Fruit fly (Drosophila melanogaster) whole organism, embryonic: Measurements from ENCODE around the gene Muc68D.

Source experiments
- Abd-B ChIP-seq: fragments of 200-800 bp; sonication (Bioruptor generic); optimal IDR thresholded peaks from 2 replicates; lab custom pipeline; 2018; ENCODE audit warnings: missing biosample characterization, mild to moderate bottlenecking, missing genetic modification characterization, moderate library complexity
- B-H1 ChIP-seq: fragments of 200-800 bp; sonication (Bioruptor generic); IDR thresholded peaks from 3 replicates; pipeline ENCODE4 v1.3.6; 2022; ENCODE audit warnings: missing biosample characterization, missing genetic modification characterization
- Bgb ChIP-seq: fragments of 200-800 bp; sonication (Bioruptor generic); IDR thresholded peaks from 2 replicates; pipeline ENCODE4 v1.3.6; 2022; ENCODE audit warnings: missing biosample characterization, missing genetic modification characterization; ENCODE audit not compliant: partially characterized antibody
- CG11723 ChIP-seq: fragments of 200-800 bp; sonication (Bioruptor generic); optimal IDR thresholded peaks from 2 replicates; lab custom pipeline; 2017; ENCODE audit warnings: missing biosample characterization, mild to moderate bottlenecking, missing genetic modification characterization
- CG12071 ChIP-seq: fragments of 200-800 bp; sonication (Bioruptor generic); optimal IDR thresholded peaks from 3 replicates; lab custom pipeline; 2018; ENCODE audit warnings: missing biosample characterization, mild to moderate bottlenecking, missing genetic modification characterization
- CG13296 ChIP-seq: fragments of 200-800 bp; sonication (Bioruptor generic); optimal IDR thresholded peaks from 3 replicates; lab custom pipeline; 2018; ENCODE audit warnings: missing biosample characterization, mild to moderate bottlenecking, missing genetic modification characterization
- CG13424 ChIP-seq: fragments of 200-800 bp; sonication (Bioruptor generic); optimal IDR thresholded peaks from 2 replicates; lab custom pipeline; 2019; ENCODE audit warnings: missing biosample characterization, mild to moderate bottlenecking, missing genetic modification characterization, moderate library complexity
- CG14014 ChIP-seq: fragments of 200-800 bp; sonication (Bioruptor generic); IDR thresholded peaks from 2 replicates; pipeline ENCODE4 v1.3.6; 2022; ENCODE audit warnings: missing biosample characterization, missing genetic modification characterization
- CG14441 ChIP-seq: fragments of 200-800 bp; sonication (Bioruptor generic); IDR thresholded peaks from 2 replicates; pipeline ENCODE4 v1.3.6; 2022; ENCODE audit warnings: missing biosample characterization, missing genetic modification characterization
- CG14965 ChIP-seq: fragments of 200-800 bp; sonication (Bioruptor generic); optimal IDR thresholded peaks from 2 replicates; lab custom pipeline; 2016; ENCODE audit warnings: missing biosample characterization, missing genetic modification characterization, borderline replicate concordance
- CG15073 ChIP-seq: fragments of 200-800 bp; sonication (Bioruptor generic); optimal IDR thresholded peaks from 2 replicates; lab custom pipeline; 2016; ENCODE audit warnings: missing biosample characterization, missing genetic modification characterization
- CG17829 ChIP-seq: fragments of 200-800 bp; optimal IDR thresholded peaks from 2 replicates; lab custom pipeline; 2019; ENCODE audit warnings: missing biosample characterization, mild to moderate bottlenecking, missing genetic modification characterization, moderate library complexity
- CG18476 ChIP-seq: fragments of 200-800 bp; sonication (Bioruptor generic); optimal IDR thresholded peaks from 2 replicates; lab custom pipeline; 2016; ENCODE audit warnings: missing biosample characterization, mild to moderate bottlenecking, missing genetic modification characterization
- CG2678 ChIP-seq: fragments of 200-800 bp; sonication (Bioruptor generic); optimal IDR thresholded peaks from 3 replicates; lab custom pipeline; 2019; ENCODE audit warnings: missing biosample characterization, mild to moderate bottlenecking, missing genetic modification characterization, moderate library complexity
- CG32772 ChIP-seq: fragments of 200-800 bp; sonication (Bioruptor generic); IDR thresholded peaks from 2 replicates; pipeline ENCODE4 v1.3.6; 2022; ENCODE audit warnings: missing biosample characterization, missing genetic modification characterization
- CG3847 ChIP-seq: fragments of 200-800 bp; sonication (Bioruptor generic); IDR thresholded peaks from 2 replicates; pipeline ENCODE4 v1.3.6; 2022; ENCODE audit warnings: missing biosample characterization, missing genetic modification characterization
- CG3995 ChIP-seq: fragments of 200-800 bp; sonication (Bioruptor generic); optimal IDR thresholded peaks from 3 replicates; lab custom pipeline; 2016; ENCODE audit warnings: missing biosample characterization, missing genetic modification characterization
- CG4820 ChIP-seq: fragments of 200-800 bp; sonication (Bioruptor generic); optimal IDR thresholded peaks from 3 replicates; lab custom pipeline; 2016; ENCODE audit warnings: missing biosample characterization, missing genetic modification characterization
- CG6765 ChIP-seq: fragments of 200-800 bp; sonication (Bioruptor generic); optimal IDR thresholded peaks from 3 replicates; lab custom pipeline; 2017; ENCODE audit warnings: missing biosample characterization, mild to moderate bottlenecking, missing genetic modification characterization
- CG7786 ChIP-seq: fragments of 200-800 bp; sonication (Bioruptor generic); optimal IDR thresholded peaks from 2 replicates; lab custom pipeline; 2016; ENCODE audit warnings: missing biosample characterization, missing genetic modification characterization
- CG8359 ChIP-seq: fragments of 200-800 bp; sonication (Bioruptor generic); optimal IDR thresholded peaks from 2 replicates; lab custom pipeline; 2017; ENCODE audit warnings: missing biosample characterization, mild to moderate bottlenecking, missing genetic modification characterization, borderline replicate concordance
- Dfd ChIP-seq, 2 experiments: fragments of >200 bp; optimal IDR thresholded peaks; 2 replicates each; lab custom pipeline; 2017; ENCODE audit warnings: missing biosample characterization in 2 of 2, missing genetic modification characterization in 2 of 2
- Doc2 ChIP-seq: fragments of 200-800 bp; sonication (Bioruptor generic); IDR thresholded peaks from 2 replicates; pipeline ENCODE4 v1.3.6; 2022; ENCODE audit warnings: missing biosample characterization, missing genetic modification characterization
- Gug ChIP-seq: fragments of 200-800 bp; sonication (Bioruptor generic); IDR thresholded peaks from 4 replicates; pipeline ENCODE4 v1.3.6; 2022; ENCODE audit warnings: missing biosample characterization, missing genetic modification characterization
- H2.0 ChIP-seq: fragments of 200-800 bp; sonication (Bioruptor generic); IDR thresholded peaks from 2 replicates; pipeline ENCODE4 v1.3.6; 2022; ENCODE audit warnings: missing biosample characterization, missing genetic modification characterization
- HLH4C ChIP-seq: fragments of 200-800 bp; sonication (Bioruptor generic); IDR thresholded peaks from 3 replicates; pipeline ENCODE4 v1.3.6; 2022; ENCODE audit warnings: missing biosample characterization, missing genetic modification characterization; ENCODE audit not compliant: partially characterized antibody
- HLHmδ ChIP-seq: fragments of 200-800 bp; sonication (Bioruptor generic); optimal IDR thresholded peaks from 2 replicates; lab custom pipeline; 2018; ENCODE audit warnings: missing biosample characterization, mild to moderate bottlenecking, missing genetic modification characterization, moderate library complexity
- Hmr ChIP-seq: fragments of 200-800 bp; sonication (Bioruptor generic); optimal IDR thresholded peaks from 3 replicates; lab custom pipeline; 2017; ENCODE audit warnings: mild to moderate bottlenecking, missing biosample characterization, missing genetic modification reagents, missing genetic modification characterization
- Med ChIP-seq: fragments of 200-800 bp; sonication (Bioruptor generic); peaks from one replicate; lab custom pipeline; 2016; ENCODE audit warnings: missing biosample characterization, missing genetic modification characterization, mild to moderate bottlenecking, inconsistent platforms, moderate library complexity
- Mrtf ChIP-seq: fragments of 200-800 bp; sonication (Bioruptor generic); IDR thresholded peaks from 3 replicates; pipeline ENCODE4 v1.3.6; 2022; ENCODE audit warnings: missing biosample characterization, missing genetic modification characterization
- NC2β ChIP-seq: fragments of 200-800 bp; sonication (Bioruptor generic); optimal IDR thresholded peaks from 2 replicates; lab custom pipeline; 2016; ENCODE audit warnings: missing biosample characterization, missing genetic modification characterization
- Scr ChIP-seq: fragments of 200-800 bp; sonication (Bioruptor generic); IDR thresholded peaks from 2 replicates; pipeline ENCODE4 v1.3.6; 2022; ENCODE audit warnings: missing biosample characterization, missing genetic modification characterization; ENCODE audit not compliant: partially characterized antibody
- Sry-β ChIP-seq: fragments of 200-800 bp; sonication (Bioruptor generic); optimal IDR thresholded peaks from 2 replicates; lab custom pipeline; 2018; ENCODE audit warnings: missing biosample characterization, mild to moderate bottlenecking, missing genetic modification characterization, moderate library complexity
- amos ChIP-seq: fragments of 200-800 bp; sonication (Bioruptor generic); IDR thresholded peaks from 2 replicates; pipeline ENCODE4 v1.3.6; 2022; ENCODE audit warnings: missing biosample characterization, missing genetic modification characterization; ENCODE audit not compliant: partially characterized antibody
- btn ChIP-seq: fragments of 200-800 bp; sonication (Bioruptor generic); optimal IDR thresholded peaks from 2 replicates; lab custom pipeline; 2016; ENCODE audit warnings: missing biosample characterization, missing genetic modification characterization
- cg ChIP-seq: fragments of 200-800 bp; sonication (Bioruptor generic); optimal IDR thresholded peaks from 3 replicates; lab custom pipeline; 2019; ENCODE audit warnings: missing biosample characterization, mild to moderate bottlenecking, missing genetic modification characterization, moderate library complexity
- chinmo ChIP-seq: fragments of 200-800 bp; sonication (Bioruptor generic); IDR thresholded peaks from 4 replicates; pipeline ENCODE4 v1.3.6; 2022; ENCODE audit warnings: missing biosample characterization, missing genetic modification characterization; ENCODE audit not compliant: partially characterized antibody
- ems ChIP-seq: fragments of 200-800 bp; sonication (Bioruptor generic); optimal IDR thresholded peaks from 3 replicates; lab custom pipeline; 2016; ENCODE audit warnings: missing biosample characterization, missing genetic modification characterization
- gsb-n ChIP-seq: fragments of 200-800 bp; sonication (Bioruptor generic); optimal IDR thresholded peaks from 3 replicates; lab custom pipeline; 2018; ENCODE audit warnings: missing biosample characterization, mild to moderate bottlenecking, missing genetic modification characterization
- hth ChIP-seq: fragments of >200 bp; optimal IDR thresholded peaks from 2 replicates; lab custom pipeline; 2017; ENCODE audit warnings: inconsistent platforms
- mirr ChIP-seq: fragments of 200-800 bp; sonication (Bioruptor generic); optimal IDR thresholded peaks from 3 replicates; lab custom pipeline; 2018; ENCODE audit warnings: missing biosample characterization, mild to moderate bottlenecking, missing genetic modification characterization
- nau ChIP-seq: fragments of 200-800 bp; sonication (Bioruptor generic); optimal IDR thresholded peaks from 3 replicates; lab custom pipeline; 2017; ENCODE audit warnings: missing biosample characterization, mild to moderate bottlenecking, missing genetic modification characterization, missing genetic modification reagents
- nom ChIP-seq: fragments of 200-800 bp; sonication (Bioruptor generic); optimal IDR thresholded peaks from 2 replicates; lab custom pipeline; 2017; ENCODE audit warnings: missing biosample characterization, missing genetic modification characterization, mild to moderate bottlenecking, moderate library complexity, missing genetic modification reagents
- onecut ChIP-seq: fragments of 200-800 bp; sonication (Bioruptor generic); IDR thresholded peaks from 2 replicates; pipeline ENCODE4 v1.3.6; 2022; ENCODE audit warnings: missing biosample characterization, missing genetic modification characterization
- otp ChIP-seq: fragments of 200-800 bp; sonication (Bioruptor generic); IDR thresholded peaks from 3 replicates; pipeline ENCODE4, ENCODE4 v1.3.6; 2022; ENCODE audit warnings: missing biosample characterization, missing genetic modification characterization
- pan ChIP-seq, 4 experiments: fragments of >200 bp in 3 of 4; fragments of 200-800 bp in 1 of 4; sonication (Bioruptor generic) in 1 of 4; optimal IDR thresholded peaks in 3 of 4; IDR thresholded peaks in 1 of 4; 2 replicates each; pipeline versions ENCODE4 v1.3.6 to Lab custom; 2017 to 2022; ENCODE audit warnings: missing biosample characterization in 2 of 4, missing genetic modification characterization in 2 of 4, mixed read lengths in 1 of 4
- sd ChIP-seq: fragments of 200-800 bp; sonication (Bioruptor generic); optimal IDR thresholded peaks from 3 replicates; lab custom pipeline; 2018; ENCODE audit warnings: missing biosample characterization, mild to moderate bottlenecking, missing genetic modification characterization, moderate library complexity
- sisA ChIP-seq: fragments of 200-800 bp; sonication (Bioruptor generic); IDR thresholded peaks from 2 replicates; pipeline ENCODE4 v1.3.6; 2022; ENCODE audit warnings: missing biosample characterization, missing genetic modification characterization
- sug ChIP-seq: fragments of 200-800 bp; optimal IDR thresholded peaks from 2 replicates; lab custom pipeline; 2019; ENCODE audit warnings: missing biosample characterization, mild to moderate bottlenecking, missing genetic modification characterization, moderate library complexity
- wor ChIP-seq: fragments of 200-800 bp; sonication (Bioruptor generic); IDR thresholded peaks from 2 replicates; pipeline ENCODE4 v1.3.6; 2022; ENCODE audit warnings: missing biosample characterization, missing genetic modification characterization

Muc68D gene

DNA sequence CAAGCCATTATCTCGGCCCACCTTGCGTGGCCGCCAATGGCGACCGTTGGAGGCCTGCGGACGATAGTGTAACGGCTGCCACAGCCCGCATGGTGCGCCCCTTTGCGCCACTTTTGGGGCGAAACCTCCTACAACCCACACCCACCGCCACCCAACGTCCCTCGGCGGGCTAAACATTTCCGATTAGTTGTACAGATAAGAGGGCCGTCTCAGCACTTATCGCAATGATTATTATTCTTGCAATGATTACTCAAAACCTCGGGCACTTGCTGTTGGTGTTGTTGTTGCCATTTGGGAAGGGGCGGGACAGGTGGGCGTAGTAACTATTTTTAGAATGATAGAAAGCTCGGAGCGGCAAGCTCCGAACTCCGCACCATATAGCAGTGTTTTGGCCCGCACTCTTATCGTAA lies 656 bp upstream of the Muc68D start (continued):
- TF ChIP-seq CG6765 (peak; percentile 26), CG18476 (GFP tag; lab: Kevin White, UChicago) (no peak), hth (lab: Kevin White, UChicago) (no peak), CG3847 (no peak), Scr (GFP tag; lab: Robert Waterston, UW) (no peak), Dfd (GFP tag; optimal IDR thresholded peaks at IDR 0.05; lab: Kevin White, UChicago) (no peak), Abd-B (GFP tag; lab: Kevin White, UChicago) (no peak), CG14441 (GFP tag; lab: Robert Waterston, UW) (peak; percentile 12; the same call in 1 of the 2 replicates), nau (GFP tag; lab: Kevin White, UChicago) (peak; percentile 48), CG13424 (tag; lab: Kevin White, UChicago) (no peak), onecut (no peak), sug (tag; lab: Kevin White, UChicago) (peak; percentile 97), CG15073 (GFP tag; lab: Kevin White, UChicago) (no peak), nom (GFP tag; lab: Kevin White, UChicago) (no peak), CG7786 (no peak), chinmo (peak; percentile 87; the same call in 3 of the 4 replicates), CG12071 (GFP tag; lab: Kevin White, UChicago) (peak; percentile 48), gsb-n (tag; lab: Kevin White, UChicago) (no peak), CG32772 (GFP tag; lab: Robert Waterston, UW) (no peak), CG14014 (no peak), pan (optimal IDR thresholded peaks at IDR 0.05; lab: Kevin White, UChicago) (no peak), pan (GFP tag; optimal IDR thresholded peaks at IDR 0.05 in 1 of 2, IDR thresholded peaks at IDR 0.05 in 1 of 2) (no peak), Med (GFP tag; lab: Kevin White, UChicago) (peak; percentile 88), CG2678 (tag; lab: Kevin White, UChicago) (peak; percentile 24), Doc2 (GFP tag; lab: Robert Waterston, UW) (no peak), btn (no peak), NC2β (no peak), otp (0 out of 3 replicates have a peak, but pooled peaks have one; percentile 25), H2.0 (GFP tag; lab: Robert Waterston, UW) (no peak), CG8359 (no peak), cg (GFP tag; lab: Kevin White, UChicago) (no peak), Mrtf (GFP tag; lab: Robert Waterston, UW) (no peak), CG4820 (no peak), Hmr (peak; percentile 35), Bgb (GFP tag; lab: Robert Waterston, UW) (no peak), amos (GFP tag; lab: Robert Waterston, UW) (0 out of 2 replicates have a peak, but pooled peaks have one; percentile 6), B-H1 (no peak), sd (peak; percentile 78), sisA (GFP tag; lab: Robert Waterston, UW) (no peak), Sry-β (GFP tag; lab: Kevin White, UChicago) (no peak), CG17829 (tag; lab: Kevin White, UChicago) (no peak), mirr (GFP tag; lab: Kevin White, UChicago) (peak; percentile 99), HLHmδ (no peak), CG3995 (GFP tag; lab: Kevin White, UChicago) (no peak), ems (GFP tag; lab: Kevin White, UChicago) (no peak), CG11723 (GFP tag; lab: Kevin White, UChicago) (no peak), CG13296 (peak; percentile 14), wor (no peak), CG14965 (GFP tag; lab: Kevin White, UChicago) (no peak), HLH4C (GFP tag; lab: Robert Waterston, UW) (0 out of 3 replicates have a peak, but pooled peaks have one; percentile 33), Gug (GFP tag; lab: Robert Waterston, UW) (no peak)
